Fruit fly (Drosophila melanogaster): Measurements from ENCODE around the gene vls.

The vls gene

dm6 chr2L:20086295-20087096 lies 21.0 kb upstream of the vls start (continued):
- peak; percentile 64 for TF ChIP-seq fd85E (GFP tag; optimal IDR thresholded peaks at IDR 0.05)
- peak; percentile 95 for TF ChIP-seq esn (GFP tag; optimal IDR thresholded peaks at IDR 0.05)
- peak; percentile 88 for TF ChIP-seq cyc (GFP tag; optimal IDR thresholded peaks at IDR 0.05)
- TF ChIP-seq CG6854 (GFP tag; optimal IDR thresholded peaks at IDR 0.05), result peak; percentile 66
- peak; percentile 96 for TF ChIP-seq CG11294 (GFP tag; IDR thresholded peaks at IDR 0.05)
- TF ChIP-seq Gug (GFP tag; IDR thresholded peaks at IDR 0.05), result peak; percentile 96
- TF ChIP-seq CG7368 (GFP tag; optimal IDR thresholded peaks at IDR 0.05), result peak; percentile 92
- TF ChIP-seq CG3919 (GFP tag; optimal IDR thresholded peaks at IDR 0.05), result peak; percentile 92
- TF ChIP-seq Sox14 (GFP tag; optimal IDR thresholded peaks at IDR 0.05), result peak; percentile 95
- peak; percentile 97 for TF ChIP-seq CG15336 (GFP tag; IDR thresholded peaks at IDR 0.05)
- peak; percentile 96 for TF ChIP-seq vri (GFP tag; optimal IDR thresholded peaks at IDR 0.05)
- peak; percentile 68 for TF ChIP-seq Blimp-1 (GFP tag; optimal IDR thresholded peaks at IDR 0.05)
- peak; percentile 84 for TF ChIP-seq Ets21C (GFP tag; optimal IDR thresholded peaks at IDR 0.05)
- TF ChIP-seq Eip75B (GFP tag; optimal IDR thresholded peaks at IDR 0.05), result peak; percentile 98
- TF ChIP-seq net (GFP tag; optimal IDR thresholded peaks at IDR 0.05), result peak; percentile 93
- TF ChIP-seq CG6792 (GFP tag; optimal IDR thresholded peaks at IDR 0.05), result peak; percentile 93

dm6 chr2L:20084785-20085555 lies 19.5 kb upstream of the vls start, which contains the start of gene fok:
fok (minus strand) TSS chr2L:20085070.
- TF ChIP-seq ss (GFP tag; optimal IDR thresholded peaks at IDR 0.05), result peak; percentile 98
- TF ChIP-seq CG11294 (GFP tag; IDR thresholded peaks at IDR 0.05), result peak; percentile 93
- peak; percentile 99 for TF ChIP-seq esn (GFP tag; optimal IDR thresholded peaks at IDR 0.05)
- TF ChIP-seq vri (GFP tag; optimal IDR thresholded peaks at IDR 0.05), result peak; percentile 98
- TF ChIP-seq CG6276 (GFP tag; optimal IDR thresholded peaks at IDR 0.05), result peak; percentile 97
- peak; percentile 96 for TF ChIP-seq fd59A (GFP tag; optimal IDR thresholded peaks at IDR 0.05)
- no peak for TF ChIP-seq Hr38 (GFP tag; optimal IDR thresholded peaks at IDR 0.05)
- peak; percentile 91 to 95 for TF ChIP-seq salr (GFP tag; optimal IDR thresholded peaks at IDR 0.05)
- peak; percentile 91 for TF ChIP-seq dac (GFP tag; optimal IDR thresholded peaks at IDR 0.05)
- peak; percentile 97 for TF ChIP-seq Hr39 (GFP tag; optimal IDR thresholded peaks at IDR 0.05)
- peak; percentile 99 for TF ChIP-seq CG15336 (GFP tag; IDR thresholded peaks at IDR 0.05)
- peak; percentile 98 for TF ChIP-seq Ets96B (tag; optimal IDR thresholded peaks at IDR 0.05)
- TF ChIP-seq CG8119 (GFP tag; IDR thresholded peaks at IDR 0.05), result peak; percentile 99
- TF ChIP-seq CG6792 (GFP tag; optimal IDR thresholded peaks at IDR 0.05), result peak; percentile 99
- peak; percentile 97 for TF ChIP-seq dsx (GFP tag; optimal IDR thresholded peaks at IDR 0.05; ENCODE audit: poor library complexity, severe bottlenecking)
- TF ChIP-seq Eip93F (GFP tag; optimal IDR thresholded peaks at IDR 0.05), result peak; percentile 98
- peak; percentile 98 for TF ChIP-seq CG31627 (GFP tag; optimal IDR thresholded peaks at IDR 0.05)
- peak; percentile 96 for TF ChIP-seq Ets21C (GFP tag; optimal IDR thresholded peaks at IDR 0.05)
- peak; percentile 94 for TF ChIP-seq eg (GFP tag; IDR thresholded peaks at IDR 0.05)
- peak; percentile 98 for TF ChIP-seq CG6808 (GFP tag; optimal IDR thresholded peaks at IDR 0.05)
- peak; percentile 98 for TF ChIP-seq Smox (GFP tag; optimal IDR thresholded peaks at IDR 0.05)
- peak; percentile 96 for TF ChIP-seq CG6163 (GFP tag; IDR thresholded peaks at IDR 0.05)
- peak; percentile 97 for TF ChIP-seq CG3032 (tag; optimal IDR thresholded peaks at IDR 0.05)
- TF ChIP-seq fd85E (GFP tag; optimal IDR thresholded peaks at IDR 0.05), result peak; percentile 91
- peak; percentile 97 for TF ChIP-seq CG8319 (GFP tag; optimal IDR thresholded peaks at IDR 0.05)
- peak; percentile 97 for TF ChIP-seq net (GFP tag; optimal IDR thresholded peaks at IDR 0.05)
- peak; percentile 97 for TF ChIP-seq CG34406 (GFP tag; optimal IDR thresholded peaks at IDR 0.05)
- peak; percentile 99 for TF ChIP-seq Met (GFP tag; optimal IDR thresholded peaks at IDR 0.05)
- TF ChIP-seq Sox102F (GFP tag; optimal IDR thresholded peaks at IDR 0.05), result peak; percentile 99
- TF ChIP-seq cyc (GFP tag; optimal IDR thresholded peaks at IDR 0.05), result peak; percentile 97
- TF ChIP-seq Lpt (GFP tag; optimal IDR thresholded peaks at IDR 0.05), result peak; percentile 97
- TF ChIP-seq CG11902 (GFP tag; optimal IDR thresholded peaks at IDR 0.05), result peak; percentile 95
- TF ChIP-seq CG4318 (GFP tag; optimal IDR thresholded peaks at IDR 0.05), result peak; percentile 93
- TF ChIP-seq acj6 (GFP tag; optimal IDR thresholded peaks at IDR 0.05), result peak; percentile 97
- peak; percentile 100 for TF ChIP-seq Eip78C (GFP tag)
- TF ChIP-seq CG3919 (GFP tag; optimal IDR thresholded peaks at IDR 0.05), result peak; percentile 98
- TF ChIP-seq topi (GFP tag; optimal IDR thresholded peaks at IDR 0.05), result peak; percentile 98
- peak; percentile 97 for TF ChIP-seq CG10669 (GFP tag; optimal IDR thresholded peaks at IDR 0.05)
- TF ChIP-seq CG8632 (GFP tag; optimal IDR thresholded peaks at IDR 0.05), result peak; percentile 97
